Worm (Caenorhabditis elegans): Measurements from ENCODE around the gene C05G5.2.

C05G5.2 gene

ce11 chrX:14776312-14776711 is 29.2 kb downstream of the C05G5.2 start:
- peak; percentile 90 for TF ChIP-seq nfya-1 (tag; optimal IDR thresholded peaks at IDR 0.05; ENCODE audit: insufficient read depth)
- TF ChIP-seq lin-15B (tag; optimal IDR thresholded peaks at IDR 0.05) = no peak

ce11 chrX:14778112-14778511 is 31.0 kb downstream of the C05G5.2 start:
- TF ChIP-seq ztf-11 (tag; optimal IDR thresholded peaks at IDR 0.05) (no peak), eor-1 (tag; optimal IDR thresholded peaks at IDR 0.05) (no peak), nhr-43 (tag; optimal IDR thresholded peaks at IDR 0.05; ENCODE audit: poor library complexity, severe bottlenecking) (no peak), unc-62 (GFP tag; optimal IDR thresholded peaks at IDR 0.05) (no peak)

- TF ChIP-seq zag-1 (tag; optimal IDR thresholded peaks at IDR 0.05) (no peak), skn-1 (tag; optimal IDR thresholded peaks at IDR 0.05) (no peak), pha-4 (tag; optimal IDR thresholded peaks at IDR 0.05) (no peak), hmg-11 (tag; optimal IDR thresholded peaks at IDR 0.05) (no peak), nhr-43 (tag; optimal IDR thresholded peaks at IDR 0.05; ENCODE audit: poor library complexity, severe bottlenecking) (peak; percentile 35), nhr-77 (tag; optimal IDR thresholded peaks at IDR 0.05) (no peak), nhr-28 (tag; optimal IDR thresholded peaks at IDR 0.05) (no peak), nhr-23 (tag; optimal IDR thresholded peaks at IDR 0.05) (peak; percentile 55), fos-1 (tag; optimal IDR thresholded peaks at IDR 0.05) (no peak), ceh-9 (tag; optimal IDR thresholded peaks at IDR 0.05) (no peak)
Measured at ce11 chrX:14780176-14780575, 33.1 kb downstream of the C05G5.2 start.

DNA sequence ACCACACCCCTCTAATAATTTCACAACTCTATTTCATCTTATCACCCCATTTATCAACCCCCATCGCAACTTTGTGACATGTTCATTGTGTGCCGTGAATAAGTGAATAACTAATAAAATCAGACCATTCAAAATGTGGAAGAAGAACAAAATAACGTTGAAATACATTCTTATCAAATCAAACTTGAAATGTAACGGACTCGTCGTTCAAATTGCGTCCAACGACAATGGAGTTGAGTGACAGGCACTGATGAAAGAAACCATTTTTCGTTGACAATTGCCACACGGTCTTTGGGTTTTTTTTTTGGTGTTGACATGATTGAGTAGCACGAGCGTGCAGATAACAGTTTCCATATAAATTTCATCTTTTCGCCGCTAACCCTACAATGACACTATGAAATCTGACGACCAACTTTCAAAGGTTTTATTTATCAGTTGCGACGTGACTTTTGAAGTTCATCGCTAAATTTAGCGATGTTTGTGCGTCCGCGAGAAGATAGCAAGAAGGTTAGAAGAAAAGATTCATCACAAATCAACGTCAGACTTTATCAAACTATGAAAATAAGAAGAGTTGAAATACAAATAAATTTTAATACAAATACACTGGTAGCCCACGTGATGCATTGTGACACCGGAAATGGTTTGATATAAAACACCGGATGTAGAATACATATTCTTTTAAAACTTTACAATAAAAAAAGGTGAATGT is 36.5 kb downstream of the C05G5.2 start:
- no peak for TF ChIP-seq nfya-1 (tag; optimal IDR thresholded peaks at IDR 0.05; ENCODE audit: insufficient read depth)
- TF ChIP-seq lin-39 (tag; optimal IDR thresholded peaks at IDR 0.05) = no peak
- TF ChIP-seq mdl-1 (tag; optimal IDR thresholded peaks at IDR 0.05) = peak; percentile 40
- TF ChIP-seq ceh-9 (tag; optimal IDR thresholded peaks at IDR 0.05) = no peak
- TF ChIP-seq elt-2 (tag; optimal IDR thresholded peaks at IDR 0.05) = peak; percentile 91
- no peak for TF ChIP-seq skn-1 (tag; optimal IDR thresholded peaks at IDR 0.05)
- no peak for TF ChIP-seq nhr-76 (tag; optimal IDR thresholded peaks at IDR 0.05)
- no peak for TF ChIP-seq snpc-4 (tag; optimal IDR thresholded peaks at IDR 0.05)
- TF ChIP-seq jun-1 (tag; optimal IDR thresholded peaks at IDR 0.05) = peak; percentile 23
- no peak for TF ChIP-seq egl-27 (tag; optimal IDR thresholded peaks at IDR 0.05)
- TF ChIP-seq eor-1 (tag; optimal IDR thresholded peaks at IDR 0.05) = no peak
- no peak for TF ChIP-seq ceh-82 (tag; optimal IDR thresholded peaks at IDR 0.05)
- TF ChIP-seq ZK546.5 (tag; optimal IDR thresholded peaks at IDR 0.05) = no peak
- TF ChIP-seq pqm-1 (tag; optimal IDR thresholded peaks at IDR 0.05) = peak; percentile 48
- no peak for TF ChIP-seq R02D3.7 (tag; optimal IDR thresholded peaks at IDR 0.05)
- no peak for TF ChIP-seq nhr-28 (tag; optimal IDR thresholded peaks at IDR 0.05)
- TF ChIP-seq hmg-11 (tag; optimal IDR thresholded peaks at IDR 0.05) = no peak
- TF ChIP-seq ama-1 (optimal IDR thresholded peaks at IDR 0.05) = no peak

- TF ChIP-seq egl-5 (tag; optimal IDR thresholded peaks at IDR 0.05) (no peak), elt-1 (tag; optimal IDR thresholded peaks at IDR 0.05) (no peak), nhr-23 (tag; optimal IDR thresholded peaks at IDR 0.05) (peak; percentile 23), nfya-1 (tag; optimal IDR thresholded peaks at IDR 0.05; ENCODE audit: insufficient read depth) (peak; percentile 15), mdl-1 (tag; optimal IDR thresholded peaks at IDR 0.05) (peak; percentile 49), nhr-11 (tag; optimal IDR thresholded peaks at IDR 0.05) (no peak), eor-1 (tag; optimal IDR thresholded peaks at IDR 0.05) (no peak), pqm-1 (tag; optimal IDR thresholded peaks at IDR 0.05) (no peak), nhr-43 (tag; optimal IDR thresholded peaks at IDR 0.05; ENCODE audit: poor library complexity, severe bottlenecking) (peak; percentile 59), jun-1 (tag; optimal IDR thresholded peaks at IDR 0.05) (peak; percentile 9), nhr-25 (tag; optimal IDR thresholded peaks at IDR 0.05) (peak; percentile 66), elt-2 (tag; optimal IDR thresholded peaks at IDR 0.05) (peak; percentile 58)
Measured at ce11 chrX:14786821-14787556, 39.9 kb downstream of the C05G5.2 start.

Data from whole organism, L3 larva.